Fruit fly (Drosophila melanogaster) whole organism: Measurements from ENCODE around the gene sing.
A peak's percentile ranks its signal among the peaks of the same experiment; 100 is the strongest.

Experiments
- CG8478 ChIP-seq: fragments of >200 bp; optimal IDR thresholded peaks from 2 replicates; lab custom pipeline; 2018; ENCODE audit warnings: inconsistent platforms
- Dll ChIP-seq: fragments of >200 bp; optimal IDR thresholded peaks from 2 replicates; lab custom pipeline; 2017
- EcR ChIP-seq, 2 experiments: fragments of >200 bp; optimal IDR thresholded peaks; 2 replicates each; lab custom pipeline; 2017; ENCODE audit warnings: missing biosample characterization in 2 of 2, missing genetic modification characterization in 2 of 2, missing genetic modification reagents in 2 of 2
- pan ChIP-seq: fragments of >200 bp; optimal IDR thresholded peaks from 2 replicates; lab custom pipeline; 2017
- psq ChIP-seq: fragments of >200 bp; optimal IDR thresholded peaks from 2 replicates; lab custom pipeline; 2017
- usp ChIP-seq: fragments of >200 bp; optimal IDR thresholded peaks from 2 replicates; lab custom pipeline; 2017; ENCODE audit warnings: missing biosample characterization, missing genetic modification characterization, mixed read lengths

The sing gene

DNA sequence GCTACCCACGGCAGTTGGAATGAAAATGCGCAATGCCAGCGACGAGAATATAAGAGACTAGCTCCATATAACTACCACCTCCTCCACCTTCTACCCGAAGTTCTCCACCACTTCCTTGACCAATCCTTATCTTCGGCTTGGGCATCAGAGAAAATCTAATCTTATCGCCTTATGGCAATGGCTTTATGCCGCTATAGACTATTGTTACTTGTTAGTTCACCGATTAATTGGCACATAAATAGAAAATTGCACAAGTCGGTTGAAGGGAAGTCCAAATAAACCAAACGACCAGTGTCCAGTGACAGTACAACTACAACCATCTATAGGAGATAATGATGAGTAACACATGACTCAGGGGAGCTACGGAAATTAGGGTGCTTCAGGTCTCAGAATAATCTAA, 22.8 kb downstream of the sing start, which contains the start of gene sphe:
sphe (minus strand) TSS at position 32 of the 400 bp plus-strand sequence.
- no peak for TF ChIP-seq usp
- no peak for TF ChIP-seq pan (lab: Kevin White, UChicago)
- TF ChIP-seq psq (lab: Kevin White, UChicago) = no peak
- no peak for TF ChIP-seq EcR (GFP tag; optimal IDR thresholded peaks at IDR 0.05; lab: Kevin White, UChicago)
- TF ChIP-seq CG8478 = no peak
- no peak for TF ChIP-seq Dll (lab: Kevin White, UChicago)

DNA sequence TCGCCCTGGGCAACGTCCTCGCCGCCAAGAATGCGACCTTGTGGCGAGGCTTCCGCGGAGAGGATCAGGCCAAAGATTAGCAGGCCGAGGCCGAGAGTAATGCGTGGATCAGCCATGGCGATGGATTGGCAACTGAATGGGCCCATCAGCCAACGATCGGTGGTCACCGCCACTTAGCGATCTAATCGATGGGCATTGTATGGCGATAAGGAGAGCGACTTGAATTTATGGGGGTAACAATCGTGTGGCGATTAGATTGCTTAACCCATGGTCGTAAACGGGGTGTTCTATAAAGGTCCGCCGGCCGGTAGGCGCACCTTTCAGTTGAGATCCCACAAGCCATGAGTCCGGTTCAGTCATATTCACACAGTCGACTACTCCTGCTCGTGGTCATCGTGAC, 24.6 kb downstream of the sing start, which contains the start of the genes CG9673 and CG4653:
CG9673 (minus strand) TSS at position 138 of the 400 bp plus-strand sequence.
CG4653 (plus strand) TSS at position 335 of the 400 bp plus-strand sequence.
- TF ChIP-seq pan (lab: Kevin White, UChicago) (no peak), EcR (GFP tag; optimal IDR thresholded peaks at IDR 0.05; lab: Kevin White, UChicago) (no peak), psq (lab: Kevin White, UChicago) (no peak), CG8478 (no peak), usp (no peak), Dll (lab: Kevin White, UChicago) (no peak)

DNA sequence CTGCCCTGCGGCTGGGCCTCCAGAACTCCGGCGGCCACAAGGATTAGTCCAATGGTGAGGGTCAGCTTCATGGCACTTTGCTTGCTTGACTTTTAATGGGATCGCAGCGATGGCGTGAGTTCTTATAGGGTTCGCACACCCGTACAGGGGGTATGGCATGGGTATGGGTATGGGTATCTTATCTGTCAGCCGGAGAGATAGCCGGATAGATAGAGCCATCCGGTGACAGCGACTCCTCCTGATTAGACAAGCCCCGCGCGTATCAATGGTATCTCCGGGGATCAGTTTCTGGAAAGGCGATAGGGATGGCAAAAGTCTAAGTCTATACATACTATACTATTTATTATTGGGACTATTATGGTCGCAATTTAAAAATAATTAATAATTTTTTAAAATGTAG, 27.7 kb downstream of the sing start, which contains the start of gene CG9672:
CG9672 (minus strand) TSS at position 101 of the 400 bp plus-strand sequence.
- TF ChIP-seq usp = no peak
- no peak for TF ChIP-seq Dll (lab: Kevin White, UChicago)
- no peak for TF ChIP-seq CG8478
- TF ChIP-seq psq (lab: Kevin White, UChicago) = no peak
- TF ChIP-seq EcR (GFP tag; optimal IDR thresholded peaks at IDR 0.05; lab: Kevin White, UChicago) = no peak
- no peak for TF ChIP-seq pan (lab: Kevin White, UChicago)

DNA sequence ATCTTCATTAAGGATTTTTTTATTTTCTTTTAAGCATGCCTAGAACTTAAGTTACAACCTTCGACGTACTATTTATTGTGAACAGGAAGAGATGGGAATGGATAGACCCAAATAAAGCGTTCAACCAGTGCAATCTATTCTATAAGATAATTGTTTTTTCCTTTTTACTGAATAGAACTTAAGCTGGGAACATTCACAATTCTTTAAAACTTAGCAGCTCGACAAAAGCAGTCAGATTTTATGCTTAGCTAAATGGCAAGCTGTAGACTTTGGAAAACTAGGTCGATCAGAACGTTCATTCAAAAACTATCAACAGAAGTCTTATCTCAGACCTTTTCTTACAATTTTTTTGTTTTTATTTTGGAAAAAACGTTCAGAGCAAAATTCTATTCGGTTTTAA, 31.9 kb downstream of the sing start, which contains the start of gene CG13008:
CG13008 (plus strand) TSS at position 301 of the 400 bp plus-strand sequence.
- TF ChIP-seq EcR (GFP tag; optimal IDR thresholded peaks at IDR 0.05; lab: Kevin White, UChicago) (no peak), usp (no peak), Dll (lab: Kevin White, UChicago) (no peak), psq (lab: Kevin White, UChicago) (no peak), CG8478 (no peak), pan (lab: Kevin White, UChicago) (no peak)

DNA sequence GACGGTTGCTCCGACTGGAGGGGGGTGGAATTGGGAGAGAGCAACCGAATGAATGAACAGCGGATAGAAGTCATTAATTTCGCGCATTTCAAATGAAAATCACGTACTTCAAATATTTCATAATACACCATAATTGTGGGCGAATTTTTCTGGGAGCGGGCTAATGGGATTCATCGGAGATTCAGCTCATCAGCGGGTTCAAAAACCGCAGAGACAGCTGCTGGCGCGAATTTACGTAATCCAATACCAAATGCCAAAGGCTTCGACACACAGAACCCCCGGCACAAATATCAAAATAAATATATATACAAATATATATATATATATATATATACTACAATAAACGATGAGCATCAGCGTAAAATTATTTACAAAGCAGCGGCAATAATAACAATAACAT, 37.6 kb downstream of the sing start:
- TF ChIP-seq CG8478 = no peak
- no peak for TF ChIP-seq EcR (GFP tag; optimal IDR thresholded peaks at IDR 0.05; lab: Kevin White, UChicago)
- no peak for TF ChIP-seq pan (lab: Kevin White, UChicago)

DNA sequence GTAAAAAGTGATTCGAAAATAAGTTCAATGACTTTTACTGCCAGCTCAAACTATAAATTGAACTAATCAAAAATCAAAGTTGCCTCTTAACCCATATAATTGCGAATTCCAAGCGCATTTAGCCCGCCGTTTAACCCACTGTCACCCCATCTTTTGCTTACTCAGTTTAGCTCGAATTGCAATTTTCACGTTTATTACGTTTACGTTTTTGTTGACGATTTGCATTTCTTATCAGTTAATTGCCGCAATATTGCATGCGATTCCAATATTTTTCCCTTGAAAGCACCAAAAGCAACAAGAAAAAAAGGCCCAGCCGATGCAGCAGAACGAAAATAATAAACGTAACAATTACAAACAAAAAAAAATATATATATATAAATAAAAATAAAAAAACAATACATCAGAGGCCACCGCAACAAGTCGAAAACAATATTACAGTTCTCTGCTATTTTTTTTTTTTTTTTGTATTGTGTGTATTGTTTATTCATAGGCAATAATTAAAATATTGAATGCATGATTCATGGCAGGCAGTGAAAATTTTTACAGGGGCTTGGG, 39.1 kb downstream of the sing start:
- TF ChIP-seq CG8478 (no peak), usp (no peak)

DNA sequence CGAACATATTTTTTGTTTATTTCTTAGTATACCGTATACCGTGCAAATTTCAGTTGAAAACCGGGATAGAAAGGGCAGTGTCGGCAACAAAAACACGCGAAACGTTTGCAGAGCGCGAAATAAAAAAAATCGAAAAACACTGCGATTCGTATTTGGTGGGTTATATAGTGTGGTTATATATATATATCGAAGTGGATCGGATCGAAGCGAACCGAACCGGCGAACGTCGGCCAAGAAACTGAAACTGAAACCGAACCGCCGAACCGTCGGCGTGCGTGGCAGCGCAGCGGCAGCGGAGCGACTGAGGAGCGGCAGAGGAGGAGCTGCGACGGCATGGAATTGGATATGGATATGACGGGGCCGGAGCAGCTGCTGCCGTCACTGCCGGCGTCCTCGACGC, 42.1 kb downstream of the sing start, which contains the start of the genes CG32572 and CG34325:
CG32572 (plus strand) TSS at position 16 of the 400 bp plus-strand sequence.
CG34325 (minus strand) TSS at position 244 of the 400 bp plus-strand sequence.
- no peak for TF ChIP-seq CG8478
- TF ChIP-seq EcR (GFP tag; optimal IDR thresholded peaks at IDR 0.05; lab: Kevin White, UChicago) = no peak
- no peak for TF ChIP-seq pan (lab: Kevin White, UChicago)
- TF ChIP-seq Dll (lab: Kevin White, UChicago) = no peak
- TF ChIP-seq psq (lab: Kevin White, UChicago) = no peak
- no peak for TF ChIP-seq usp

DNA sequence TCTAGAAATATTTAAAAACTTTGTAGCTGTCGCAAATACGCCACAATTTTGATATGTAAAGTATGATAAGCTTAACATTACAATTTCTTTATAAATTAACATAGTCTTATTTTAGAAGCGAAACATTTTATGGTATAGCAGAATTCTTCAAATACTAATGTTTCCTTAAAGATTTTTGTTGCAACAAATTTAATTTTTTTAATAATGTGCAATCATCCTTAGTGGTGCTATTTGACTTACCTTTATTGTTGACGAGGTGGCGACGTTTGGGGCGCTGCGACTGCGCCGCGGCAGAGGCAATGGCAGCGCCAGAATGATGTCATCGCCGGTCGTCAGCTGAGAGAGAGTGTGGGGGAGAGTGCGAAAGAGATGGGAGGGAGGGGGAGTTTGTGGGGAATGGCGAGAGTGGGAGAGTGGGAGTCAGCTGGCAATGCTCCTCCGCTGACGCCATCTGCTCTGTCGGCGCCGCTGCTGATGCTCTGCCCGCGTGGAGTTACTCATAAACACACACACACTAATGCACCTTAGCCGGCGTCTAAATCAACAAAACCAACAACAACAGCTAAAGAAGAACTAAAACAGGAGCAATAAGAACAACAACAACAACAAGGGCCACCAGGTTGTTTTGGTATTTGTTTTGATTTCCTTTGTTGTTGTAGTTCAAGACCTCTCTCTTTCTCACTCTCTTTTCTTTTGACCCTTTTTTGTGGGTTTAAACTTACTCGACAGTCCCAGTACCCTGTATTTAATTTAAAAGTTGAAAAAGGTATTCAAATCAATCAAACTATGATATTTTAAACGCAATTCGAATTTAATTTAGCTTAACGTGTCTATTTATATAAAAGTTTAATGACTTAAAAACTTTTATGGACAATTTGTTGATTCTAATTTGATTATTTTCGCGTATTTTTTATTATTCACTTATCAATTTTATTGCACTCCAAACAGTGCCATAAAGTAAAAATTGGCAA, 44.4 kb downstream of the sing start:
- no peak for TF ChIP-seq psq (lab: Kevin White, UChicago)
- peak; percentile 71 for TF ChIP-seq pan (lab: Kevin White, UChicago)
- TF ChIP-seq Dll (lab: Kevin White, UChicago) = peak; percentile 84

DNA sequence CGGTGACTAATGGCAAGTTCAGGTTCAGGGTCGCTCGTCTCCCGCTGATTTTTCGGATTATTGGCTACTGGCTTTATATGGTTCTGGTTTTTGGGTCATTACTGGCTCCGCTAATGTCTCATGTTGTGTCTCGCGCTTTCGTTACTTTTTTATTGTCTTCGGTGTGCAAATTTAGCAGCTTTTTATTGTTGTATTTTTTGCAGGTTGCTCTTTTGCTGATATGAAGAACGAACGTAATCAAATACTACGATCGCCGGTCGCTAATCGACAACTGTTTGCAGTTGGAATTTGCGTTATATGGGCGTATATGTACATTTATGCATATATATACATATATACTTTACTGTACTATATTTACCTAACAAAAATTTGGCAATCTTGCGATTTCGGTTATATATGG, 45.4 kb downstream of the sing start:
- TF ChIP-seq psq (lab: Kevin White, UChicago) (no peak), Dll (lab: Kevin White, UChicago) (no peak), CG8478 (no peak), pan (lab: Kevin White, UChicago) (no peak), EcR (GFP tag; optimal IDR thresholded peaks at IDR 0.05; lab: Kevin White, UChicago) (no peak), usp (no peak)

DNA sequence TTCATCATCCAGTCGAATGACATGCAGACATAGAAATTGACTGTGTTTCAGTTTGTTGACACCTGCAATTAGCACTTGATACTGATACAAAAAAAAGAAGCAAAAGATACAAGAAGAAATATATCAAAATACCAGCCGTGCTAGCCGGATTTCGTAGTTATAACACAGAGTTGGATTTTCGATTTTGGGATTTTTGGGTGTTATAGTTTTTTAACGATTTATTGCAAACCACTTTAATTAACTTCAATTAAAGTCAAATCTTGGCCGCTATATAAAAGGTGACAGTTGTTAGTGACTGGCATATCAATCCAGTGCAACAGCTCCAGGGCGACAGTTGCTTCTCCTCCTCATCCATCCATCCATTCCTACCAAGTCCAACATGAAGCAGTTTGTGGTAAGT, 51.7 kb downstream of the sing start, which contains the start of gene TwdlX:
TwdlX (plus strand) TSS at position 301 of the 400 bp plus-strand sequence.
- TF ChIP-seq psq (lab: Kevin White, UChicago) = no peak
- TF ChIP-seq pan (lab: Kevin White, UChicago) = no peak
- TF ChIP-seq CG8478 = no peak
- no peak for TF ChIP-seq usp
- TF ChIP-seq Dll (lab: Kevin White, UChicago) = no peak
- no peak for TF ChIP-seq EcR (GFP tag; optimal IDR thresholded peaks at IDR 0.05; lab: Kevin White, UChicago)
